Worm (Caenorhabditis elegans) whole organism, mixed stage, embryonic: ENCODE measurements around the gene mrpl-18.

Experiments
- nhr-12 ChIP-seq: fragments of 150-350 bp; optimal IDR thresholded peaks from 2 replicates; lab custom pipeline; 2014; ENCODE audit warnings: missing biosample characterization, missing genetic modification characterization
- pha-4 ChIP-seq: fragments of 150-350 bp; optimal IDR thresholded peaks from 2 replicates; lab custom pipeline; 2018; ENCODE audit warnings: missing biosample characterization, missing genetic modification reagents, missing genetic modification characterization
- ztf-11 ChIP-seq: fragments of 150-350 bp; optimal IDR thresholded peaks from 2 replicates; lab custom pipeline; 2014; ENCODE audit warnings: missing biosample characterization, missing genetic modification characterization

DNA sequence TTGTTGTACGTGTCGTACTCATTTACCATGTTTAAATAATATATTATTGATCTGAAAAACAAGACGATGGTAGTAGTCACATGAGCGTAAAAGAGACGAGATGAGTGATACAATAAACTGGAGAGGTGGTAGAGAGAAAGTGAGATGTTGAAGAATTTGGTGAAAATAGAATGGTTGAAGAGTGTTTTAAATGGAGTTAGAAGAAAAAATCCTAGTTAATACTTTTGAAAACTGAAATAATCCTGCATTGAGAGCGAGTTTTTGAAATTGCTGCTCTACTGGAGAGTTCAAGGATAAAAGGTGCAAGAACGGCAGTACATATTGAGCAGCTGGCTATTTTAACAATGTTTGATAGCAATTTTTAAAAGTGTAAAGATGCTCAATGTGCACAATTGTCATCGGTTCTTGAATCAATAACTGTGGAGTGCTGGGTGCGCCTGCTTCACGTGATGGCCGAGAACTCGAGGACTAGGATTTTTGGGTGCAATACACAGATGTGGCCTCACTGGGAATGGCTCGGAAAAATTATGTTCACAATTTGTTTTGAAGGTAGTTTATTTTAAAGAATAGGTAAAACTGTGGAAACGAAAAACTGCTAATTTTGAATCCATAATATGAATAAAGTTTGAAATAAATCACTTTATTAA, 13.4 kb downstream of the mrpl-18 start, which contains the start of gene atg-13:
- TF ChIP-seq ztf-11 (tag; lab: Kevin White, UChicago) (no peak), pha-4 (no peak), nhr-12 (tag; lab: Kevin White, UChicago) (no peak)
